Fruit fly (Drosophila melanogaster) whole organism, embryonic: ENCODE results near the gene MED14.

Experiments
- Aef1 ChIP-seq: fragments of 200-800 bp; sonication (Bioruptor generic); IDR thresholded peaks from 3 replicates; pipeline ENCODE4 v1.3.6; 2022; ENCODE audit warnings: missing biosample characterization, missing genetic modification characterization
- CG12071 ChIP-seq: fragments of 200-800 bp; sonication (Bioruptor generic); optimal IDR thresholded peaks from 3 replicates; lab custom pipeline; 2018; ENCODE audit warnings: missing biosample characterization, mild to moderate bottlenecking, missing genetic modification characterization
- CG4328 ChIP-seq: fragments of 200-800 bp; sonication (Bioruptor generic); optimal IDR thresholded peaks from 3 replicates; lab custom pipeline; 2017; ENCODE audit warnings: missing biosample characterization, missing genetic modification reagents, missing genetic modification characterization
- CG6813 ChIP-seq: fragments of 200-800 bp; sonication (Bioruptor generic); optimal IDR thresholded peaks from 2 replicates; lab custom pipeline; 2017; ENCODE audit warnings: missing biosample characterization, missing genetic modification characterization, mild to moderate bottlenecking, moderate library complexity, missing genetic modification reagents
- Mad ChIP-seq: fragments of 200-800 bp; sonication (Bioruptor generic); optimal IDR thresholded peaks from 2 replicates; lab custom pipeline; 2016; ENCODE audit warnings: missing biosample characterization, missing genetic modification characterization
- Sox100B ChIP-seq: fragments of 200-800 bp; sonication (Bioruptor generic); optimal IDR thresholded peaks from 3 replicates; lab custom pipeline; 2018; ENCODE audit warnings: missing biosample characterization, mild to moderate bottlenecking, missing genetic modification characterization
- Xrp1 ChIP-seq: fragments of 200-800 bp; sonication (Bioruptor generic); IDR thresholded peaks from 2 replicates; pipeline ENCODE4 v1.3.6; 2022; ENCODE audit warnings: missing biosample characterization, missing genetic modification characterization
- bigmax ChIP-seq: fragments of 200-800 bp; sonication (Bioruptor generic); optimal IDR thresholded peaks from 2 replicates; lab custom pipeline; 2018; ENCODE audit warnings: missing biosample characterization, mild to moderate bottlenecking, missing genetic modification characterization

dm6 chr3L:591370-591769 is 1.7 kb upstream of the MED14 start:
- TF ChIP-seq CG12071, result no peak
- TF ChIP-seq Aef1 (GFP tag; lab: Robert Waterston, UW), result no peak
- no peak for TF ChIP-seq CG4328 (GFP tag; lab: Kevin White, UChicago)
- no peak for TF ChIP-seq Mad (GFP tag; lab: Kevin White, UChicago)
- no peak for TF ChIP-seq Sox100B (GFP tag; lab: Kevin White, UChicago)
- peak; percentile 20; the same call in 1 of the 2 replicates for TF ChIP-seq Xrp1 (GFP tag; lab: Robert Waterston, UW)
- no peak for TF ChIP-seq bigmax (GFP tag; lab: Kevin White, UChicago)
- no peak for TF ChIP-seq CG6813 (GFP tag; lab: Kevin White, UChicago)
